Worm (Caenorhabditis elegans) whole organism, L4 larva: ENCODE measurements around the gene sups-1.
A peak's percentile ranks its signal among the peaks of the same experiment; 100 is the strongest.

Experiments used
- D1046.2 ChIP-seq: fragments of 200-800 bp; sonication (Bioruptor generic); IDR thresholded peaks from 2 replicates; pipeline ENCODE4 v1.3.6; 2022; ENCODE audit warnings: missing genetic modification characterization, missing compliant biosample characterization
- F49E8.2 ChIP-seq: sonication (generic microtip); optimal IDR thresholded peaks from 2 replicates; lab custom pipeline; 2016; ENCODE audit warnings: missing compliant biosample characterization, mild to moderate bottlenecking, missing genetic modification characterization, borderline replicate concordance
- R02D3.7 ChIP-seq: fragments of 150-350 bp; sonication (generic microtip); optimal IDR thresholded peaks from 3 replicates; lab custom pipeline; 2014; ENCODE audit warnings: missing biosample characterization, missing genetic modification characterization
- T20F7.1 ChIP-seq: fragments of 200-800 bp; sonication (Bioruptor generic); optimal IDR thresholded peaks from 2 replicates; lab custom pipeline; 2018; ENCODE audit warnings: mild to moderate bottlenecking, missing genetic modification characterization, missing compliant biosample characterization
- Y105C5A.15 ChIP-seq: fragments of 200-800 bp; sonication (Bioruptor generic); IDR thresholded peaks from 2 replicates; pipeline ENCODE4 v1.3.6; 2022; ENCODE audit warnings: missing genetic modification characterization, missing compliant biosample characterization
- Y48G9A.11 ChIP-seq: fragments of 200-800 bp; sonication (Bioruptor generic); IDR thresholded peaks from 2 replicates; pipeline ENCODE4 v1.3.6; 2022; ENCODE audit warnings: missing genetic modification reagents, missing genetic modification characterization, missing compliant biosample characterization
- ZK337.2 ChIP-seq: fragments of 200-800 bp; sonication (Bioruptor generic); IDR thresholded peaks from 2 replicates; pipeline ENCODE4 v1.3.6; 2022; ENCODE audit warnings: missing genetic modification reagents, missing genetic modification characterization, missing compliant biosample characterization
- aha-1 ChIP-seq: fragments of 150-350 bp; peaks from one replicate; lab custom pipeline; 2014; ENCODE audit warnings: missing biosample characterization, missing genetic modification characterization
- aly-2 ChIP-seq: sonication (generic microtip); optimal IDR thresholded peaks from 2 replicates; lab custom pipeline; 2018; ENCODE audit warnings: missing biosample characterization, missing genetic modification characterization
- ama-1 ChIP-seq: fragments of 150-350 bp; optimal IDR thresholded peaks from 2 replicates; lab custom pipeline; 2014; ENCODE audit warnings: inconsistent platforms, mixed read lengths
- ceh-20 ChIP-seq: fragments of 200-800 bp; sonication (Bioruptor generic); IDR thresholded peaks from 2 replicates; pipeline ENCODE4 v1.3.6; 2022; ENCODE audit warnings: missing genetic modification reagents, missing genetic modification characterization, missing compliant biosample characterization
- ceh-32 ChIP-seq: sonication (generic microtip); optimal IDR thresholded peaks from 2 replicates; lab custom pipeline; 2016; ENCODE audit warnings: mild to moderate bottlenecking, missing genetic modification characterization, missing compliant biosample characterization; ENCODE audit not compliant: poor library complexity
- ceh-82 ChIP-seq: sonication (generic microtip); optimal IDR thresholded peaks from 2 replicates; lab custom pipeline; 2017; ENCODE audit warnings: missing biosample characterization, missing genetic modification characterization
- ctbp-1 ChIP-seq: fragments of 200-800 bp; sonication (Bioruptor generic); IDR thresholded peaks from 2 replicates; pipeline ENCODE4 v1.3.6; 2022; ENCODE audit warnings: missing genetic modification reagents, missing genetic modification characterization, missing compliant biosample characterization
- daf-12 ChIP-seq: fragments of 150-350 bp; optimal IDR thresholded peaks from 2 replicates; lab custom pipeline; 2014; ENCODE audit warnings: missing biosample characterization, missing genetic modification reagents, missing genetic modification characterization
- daf-16 ChIP-seq, 3 experiments: sonication (generic microtip); optimal IDR thresholded peaks; 2 replicates each; lab custom pipeline; 2016 to 2017; ENCODE audit warnings: missing genetic modification characterization in 3 of 3, missing genetic modification reagents in 3 of 3, mild to moderate bottlenecking in 2 of 3, missing compliant biosample characterization in 2 of 3, missing biosample characterization in 1 of 3, moderate library complexity in 1 of 3
- daf-19 ChIP-seq: fragments of 200-800 bp; sonication (Bioruptor generic); conservative IDR thresholded peaks from 2 replicates; pipeline ENCODE4 v1.3.6; 2022; ENCODE audit warnings: missing genetic modification characterization, missing compliant biosample characterization
- daf-8 ChIP-seq: fragments of 200-800 bp; sonication (Bioruptor generic); IDR thresholded peaks from 2 replicates; pipeline ENCODE4 v1.3.6; 2022; ENCODE audit warnings: missing genetic modification characterization, missing compliant biosample characterization
- dmd-9 ChIP-seq: fragments of 200-800 bp; sonication (Bioruptor generic); IDR thresholded peaks from 2 replicates; pipeline ENCODE4 v1.3.6; 2022; ENCODE audit warnings: missing genetic modification reagents, missing genetic modification characterization, missing compliant biosample characterization
- dve-1 ChIP-seq: sonication (generic microtip); optimal IDR thresholded peaks from 2 replicates; lab custom pipeline; 2017; ENCODE audit warnings: antibody characterized with exemption, mild to moderate bottlenecking, missing genetic modification characterization, missing compliant biosample characterization; ENCODE audit not compliant: insufficient read depth
- fos-1 ChIP-seq: fragments of 150-350 bp; optimal IDR thresholded peaks from 2 replicates; lab custom pipeline; 2014; ENCODE audit warnings: missing biosample characterization, missing genetic modification characterization
- gei-8 ChIP-seq: fragments of 200-800 bp; sonication (Bioruptor generic); optimal IDR thresholded peaks from 2 replicates; lab custom pipeline; 2018; ENCODE audit warnings: mild to moderate bottlenecking, missing genetic modification characterization, missing compliant biosample characterization
- hif-1 ChIP-seq, 2 experiments: sonication (generic microtip); optimal IDR thresholded peaks; 2 replicates each; lab custom pipeline; 2016 to 2017; ENCODE audit warnings: missing compliant biosample characterization in 2 of 2, missing genetic modification characterization in 2 of 2, missing genetic modification reagents in 2 of 2, missing genotype in 2 of 2, mild to moderate bottlenecking in 1 of 2
- hlh-30 ChIP-seq: sonication (generic microtip); optimal IDR thresholded peaks from 2 replicates; lab custom pipeline; 2017; ENCODE audit warnings: antibody characterized with exemption, mild to moderate bottlenecking, missing genetic modification characterization, missing compliant biosample characterization; ENCODE audit not compliant: insufficient read depth
- hmg-1.1 ChIP-seq: fragments of 200-800 bp; sonication (Bioruptor generic); IDR thresholded peaks from 2 replicates; pipeline ENCODE4 v1.3.6; 2022; ENCODE audit warnings: missing genetic modification reagents, missing genetic modification characterization, missing compliant biosample characterization
- jun-1 ChIP-seq: fragments of 150-350 bp; optimal IDR thresholded peaks from 2 replicates; lab custom pipeline; 2014; ENCODE audit warnings: missing biosample characterization, missing genetic modification reagents, missing genetic modification characterization
- lim-7 ChIP-seq: fragments of 200-800 bp; sonication (Bioruptor generic); IDR thresholded peaks from 2 replicates; pipeline ENCODE4 v1.3.6; 2022; ENCODE audit warnings: missing genetic modification characterization, missing compliant biosample characterization
- lin-13 ChIP-seq: fragments of 150-350 bp; optimal IDR thresholded peaks from 2 replicates; lab custom pipeline; 2014; ENCODE audit warnings: missing biosample characterization, missing genetic modification reagents, missing genetic modification characterization
- lin-29 ChIP-seq: fragments of 200-800 bp; sonication (Bioruptor generic); IDR thresholded peaks from 2 replicates; pipeline ENCODE4 v1.3.6; 2022; ENCODE audit warnings: missing genetic modification reagents, missing genetic modification characterization, missing compliant biosample characterization
- lin-39 ChIP-seq: fragments of 150-350 bp; optimal IDR thresholded peaks from 2 replicates; lab custom pipeline; 2014; ENCODE audit warnings: missing biosample characterization, missing genetic modification reagents, missing genetic modification characterization
- madf-5 ChIP-seq, 2 experiments: fragments of 200-800 bp; sonication (Bioruptor generic); IDR thresholded peaks; 2 replicates each; pipeline ENCODE4 v1.3.6; 2022; ENCODE audit warnings: missing compliant biosample characterization in 2 of 2, missing genetic modification characterization in 2 of 2
- mdl-1 ChIP-seq, 2 experiments: fragments of 150-350 bp in 1 of 2; sonication (generic microtip) in 1 of 2; optimal IDR thresholded peaks; 2 replicates each; lab custom pipeline; 2014 to 2017; ENCODE audit warnings: missing biosample characterization in 2 of 2, missing genetic modification characterization in 2 of 2
- mdt-29 ChIP-seq: fragments of 200-800 bp; sonication (Bioruptor generic); IDR thresholded peaks from 2 replicates; pipeline ENCODE4 v1.3.6; 2022; ENCODE audit warnings: missing genetic modification reagents, missing genetic modification characterization, missing compliant biosample characterization
- mep-1 ChIP-seq: fragments of 150-350 bp; sonication (generic microtip); optimal IDR thresholded peaks from 3 replicates; lab custom pipeline; 2014; ENCODE audit warnings: missing biosample characterization, missing genetic modification characterization
- mes-2 ChIP-seq: sonication (generic microtip); optimal IDR thresholded peaks from 2 replicates; lab custom pipeline; 2016; ENCODE audit warnings: missing genotype, mild to moderate bottlenecking, missing genetic modification characterization, missing compliant biosample characterization; ENCODE audit not compliant: poor library complexity, severe bottlenecking
- mxl-2 ChIP-seq: fragments of 200-800 bp; sonication (Bioruptor generic); conservative IDR thresholded peaks from 2 replicates; pipeline ENCODE4 v1.3.6; 2022; ENCODE audit warnings: missing genetic modification reagents, missing genetic modification characterization, missing compliant biosample characterization
- nhr-10 ChIP-seq: fragments of 150-350 bp; optimal IDR thresholded peaks from 2 replicates; lab custom pipeline; 2014; ENCODE audit warnings: missing biosample characterization, missing genetic modification characterization
- nhr-237 ChIP-seq: sonication (generic microtip); optimal IDR thresholded peaks from 2 replicates; lab custom pipeline; 2017; ENCODE audit warnings: missing biosample characterization, missing genetic modification characterization
- nhr-25 ChIP-seq: sonication (generic microtip); optimal IDR thresholded peaks from 2 replicates; lab custom pipeline; 2017; ENCODE audit warnings: missing genetic modification characterization, mild to moderate bottlenecking, missing compliant biosample characterization, antibody characterized with exemption, moderate library complexity, borderline replicate concordance; ENCODE audit not compliant: insufficient read depth
- nhr-28 ChIP-seq: fragments of 150-350 bp; optimal IDR thresholded peaks from 2 replicates; lab custom pipeline; 2014; ENCODE audit warnings: missing biosample characterization, missing genetic modification characterization
- nhr-48 ChIP-seq: sonication (generic microtip); optimal IDR thresholded peaks from 2 replicates; lab custom pipeline; 2016; ENCODE audit warnings: mild to moderate bottlenecking, missing genetic modification characterization, missing compliant biosample characterization
- nhr-6 ChIP-seq: fragments of 150-350 bp; optimal IDR thresholded peaks from 2 replicates; lab custom pipeline; 2014; ENCODE audit warnings: missing biosample characterization, missing genetic modification characterization
- nhr-77 ChIP-seq: fragments of 150-350 bp; optimal IDR thresholded peaks from 2 replicates; lab custom pipeline; 2014; ENCODE audit warnings: missing biosample characterization, missing genetic modification characterization
- php-3 ChIP-seq: fragments of 200-800 bp; sonication (Bioruptor generic); IDR thresholded peaks from 2 replicates; pipeline ENCODE4 v1.3.6; 2022; ENCODE audit warnings: missing genetic modification reagents, missing genetic modification characterization, missing compliant biosample characterization
- pqm-1 ChIP-seq: sonication (generic microtip); optimal IDR thresholded peaks from 2 replicates; lab custom pipeline; 2017; ENCODE audit warnings: missing biosample characterization, missing genetic modification characterization
- saeg-2 ChIP-seq: fragments of 200-800 bp; sonication (Bioruptor generic); IDR thresholded peaks from 2 replicates; pipeline ENCODE4 v1.3.6; 2022; ENCODE audit warnings: missing genetic modification reagents, missing genetic modification characterization, missing compliant biosample characterization
- skn-1 ChIP-seq: fragments of 150-350 bp; optimal IDR thresholded peaks from 2 replicates; lab custom pipeline; 2014; ENCODE audit warnings: missing biosample characterization, missing genetic modification characterization
- snpc-1.2 ChIP-seq: fragments of 200-800 bp; sonication (Bioruptor generic); IDR thresholded peaks from 2 replicates; pipeline ENCODE4 v1.3.6; 2022; ENCODE audit warnings: missing genetic modification reagents, missing genetic modification characterization, missing compliant biosample characterization
- tra-1 ChIP-seq: fragments of 200-800 bp; sonication (Bioruptor generic); IDR thresholded peaks from 2 replicates; pipeline ENCODE4 v1.3.6; 2022; ENCODE audit warnings: missing genetic modification reagents, missing genetic modification characterization, missing compliant biosample characterization
- unc-39 ChIP-seq: sonication (generic microtip); optimal IDR thresholded peaks from 2 replicates; lab custom pipeline; 2017; ENCODE audit warnings: missing biosample characterization, missing genetic modification characterization

The sups-1 gene

DNA sequence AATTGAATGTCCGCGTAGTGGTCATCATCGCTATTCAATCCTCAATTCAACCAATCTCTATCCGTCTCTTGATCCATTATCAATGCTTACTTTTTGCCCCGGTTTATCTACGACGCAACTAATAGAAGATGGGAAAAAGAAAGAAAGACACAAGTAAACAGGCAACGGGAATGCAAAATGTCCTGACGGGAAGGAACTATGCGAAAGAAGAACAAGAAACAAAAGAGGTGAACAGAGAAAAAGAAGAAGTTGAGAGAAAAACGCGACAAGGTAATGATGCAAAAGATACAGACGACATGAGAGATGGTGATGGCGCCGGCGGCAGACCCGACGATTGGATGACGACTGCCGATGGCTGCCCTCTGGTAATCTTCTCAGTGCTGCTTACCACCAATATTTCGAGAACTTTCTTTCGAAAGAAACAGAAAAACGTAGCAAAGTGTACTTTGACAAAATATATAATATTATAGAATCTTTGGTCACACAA, 38.1 kb downstream of the sups-1 start (continued):
- TF ChIP-seq mxl-2 (GFP tag; lab: Robert Waterston, UW) (no peak), daf-8 (no peak), mdt-29 (GFP tag; lab: Robert Waterston, UW) (peak; percentile 52; the same call in 1 of the 2 replicates), nhr-6 (tag; lab: Kevin White, UChicago) (peak; percentile 62), daf-12 (no peak), mep-1 (tag; lab: Kevin White, UChicago) (peak; percentile 86), F49E8.2 (tag; lab: Kevin White, UChicago) (no peak), Y105C5A.15 (GFP tag; lab: Robert Waterston, UW) (no peak), nhr-48 (tag; lab: Kevin White, UChicago) (peak; percentile 74), mdl-1 (tag; optimal IDR thresholded peaks at IDR 0.05; lab: Kevin White, UChicago) (peak in 1 of 2 experiments; percentile 84), lin-39 (no peak), tra-1 (GFP tag; lab: Robert Waterston, UW) (0 out of 2 replicates have a peak, but pooled peaks have one; percentile 47), nhr-28 (peak; percentile 93), aha-1 (tag; lab: Kevin White, UChicago) (peak; percentile 10), skn-1 (tag; lab: Kevin White, UChicago) (no peak), dmd-9 (GFP tag; lab: Robert Waterston, UW) (no peak), ceh-32 (tag; lab: Kevin White, UChicago) (no peak), aly-2 (no peak), lin-29 (GFP tag; lab: Robert Waterston, UW) (no peak), hlh-30 (tag; lab: Kevin White, UChicago) (peak; percentile 66), jun-1 (tag; lab: Kevin White, UChicago) (no peak), Y48G9A.11 (GFP tag; lab: Robert Waterston, UW) (no peak), snpc-1.2 (no peak), R02D3.7 (tag; lab: Kevin White, UChicago) (no peak), pqm-1 (tag; lab: Kevin White, UChicago) (peak; percentile 89), ama-1 (lab: Kevin White, UChicago) (no peak), unc-39 (no peak), nhr-10 (tag; lab: Kevin White, UChicago) (peak; percentile 75), gei-8 (GFP tag; lab: Kevin White, UChicago) (peak; percentile 39), ceh-20 (GFP tag; lab: Robert Waterston, UW) (0 out of 2 replicates have a peak, but pooled peaks have one; percentile 24), lim-7 (GFP tag; lab: Robert Waterston, UW) (no peak), mes-2 (tag; lab: Kevin White, UChicago) (peak; percentile 58), T20F7.1 (GFP tag; lab: Kevin White, UChicago) (no peak), nhr-25 (tag; lab: Kevin White, UChicago) (peak; percentile 84), dve-1 (tag; lab: Kevin White, UChicago) (peak; percentile 85), ctbp-1 (GFP tag; lab: Robert Waterston, UW) (peak; percentile 41; the same call in 1 of the 2 replicates), saeg-2 (0 out of 2 replicates have a peak, but pooled peaks have one; percentile 23), fos-1 (tag; lab: Kevin White, UChicago) (no peak), daf-19 (GFP tag; lab: Robert Waterston, UW) (no peak), nhr-77 (peak; percentile 74), daf-16 (GFP tag; optimal IDR thresholded peaks at IDR 0.05; lab: Kevin White, UChicago) (peak; percentile 23 to 82), daf-16 (tag; optimal IDR thresholded peaks at IDR 0.05; lab: Kevin White, UChicago) (peak; percentile 97), madf-5 (GFP tag; IDR thresholded peaks at IDR 0.05; lab: Robert Waterston, UW) (no peak), ZK337.2 (GFP tag; lab: Robert Waterston, UW) (no peak), nhr-237 (no peak), php-3 (no peak), hif-1 (tag; optimal IDR thresholded peaks at IDR 0.05; lab: Kevin White, UChicago) (peak in 1 of 2 experiments; percentile 44), D1046.2 (GFP tag; lab: Robert Waterston, UW) (no peak), hmg-1.1 (peak; percentile 42), lin-13 (GFP tag; lab: Kevin White, UChicago) (peak; percentile 39), ceh-82 (tag; lab: Kevin White, UChicago) (no peak)
